Fruit fly (Drosophila melanogaster): ENCODE data around the gene wupA.

DNA sequence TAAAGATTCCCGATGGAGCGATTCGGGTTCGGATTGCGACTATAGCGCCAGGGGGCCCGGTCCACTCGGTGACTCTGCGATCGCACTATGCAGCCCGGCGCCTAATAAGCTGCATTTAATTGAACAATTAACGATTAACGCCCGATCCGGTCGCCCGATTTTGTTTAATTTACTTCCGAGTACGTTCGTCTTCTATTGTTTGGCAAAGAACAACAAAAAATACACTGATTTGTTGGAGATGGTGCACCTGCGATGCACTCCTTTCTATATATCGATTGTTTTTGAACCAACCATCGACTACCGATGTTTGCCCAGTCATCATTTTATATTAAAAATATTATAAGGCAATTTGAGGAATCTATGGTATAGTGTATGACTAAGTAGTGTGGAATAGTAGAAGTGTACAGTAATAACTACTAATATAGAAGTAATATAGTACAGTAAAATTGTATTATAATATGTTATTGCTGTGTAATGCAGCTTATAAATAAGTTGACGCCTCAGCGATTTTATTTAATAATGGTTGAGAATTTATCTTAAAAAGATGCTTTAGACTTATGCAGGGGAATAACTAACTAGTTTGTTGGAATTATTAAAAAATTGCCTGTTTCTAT is 15.5 kb downstream of the wupA start, which contains the start of gene Mvb12:
- no peak for TF ChIP-seq CG8159 (tag; optimal IDR thresholded peaks at IDR 0.05)
- TF ChIP-seq CG17806 (tag; optimal IDR thresholded peaks at IDR 0.05) = no peak
- no peak for TF ChIP-seq CG10348 (GFP tag; IDR thresholded peaks at IDR 0.05)
- TF ChIP-seq CG8301 (tag; optimal IDR thresholded peaks at IDR 0.05) = no peak
- no peak for TF ChIP-seq rn (GFP tag; IDR thresholded peaks at IDR 0.05)
- TF ChIP-seq CG9948 (tag; optimal IDR thresholded peaks at IDR 0.05) = no peak
- TF ChIP-seq CG34367 (tag; optimal IDR thresholded peaks at IDR 0.05) = no peak
- no peak for TF ChIP-seq CG13204 (GFP tag; optimal IDR thresholded peaks at IDR 0.05)
- TF ChIP-seq Pif1A (GFP tag; optimal IDR thresholded peaks at IDR 0.05) = no peak
- TF ChIP-seq Snoo (tag; optimal IDR thresholded peaks at IDR 0.05) = no peak

Data from whole organism, pupa.